Worm (Caenorhabditis elegans) whole organism, young adult: ENCODE results near the gene pgp-3.

Experiments used
- C06A6.2 ChIP-seq: fragments of 200-800 bp; sonication (Bioruptor generic); conservative IDR thresholded peaks from 2 replicates; pipeline ENCODE4 v1.3.6; 2022; ENCODE audit warnings: missing genetic modification characterization, missing compliant biosample characterization
- F57A8.1 ChIP-seq: fragments of 200-800 bp; sonication (Bioruptor generic); optimal IDR thresholded peaks from 2 replicates; lab custom pipeline; 2018; ENCODE audit warnings: mild to moderate bottlenecking, missing genetic modification characterization, moderate library complexity, missing compliant biosample characterization
- aptf-2 ChIP-seq: fragments of 200-800 bp; sonication (Bioruptor generic); conservative IDR thresholded peaks from 2 replicates; pipeline ENCODE4 v1.3.6; 2022; ENCODE audit warnings: missing genetic modification reagents, missing genetic modification characterization, missing compliant biosample characterization
- attf-5 ChIP-seq: fragments of 200-800 bp; sonication (Bioruptor generic); optimal IDR thresholded peaks from 2 replicates; lab custom pipeline; 2018; ENCODE audit warnings: mild to moderate bottlenecking, missing genetic modification characterization, missing compliant biosample characterization
- ceh-91 ChIP-seq: fragments of 200-800 bp; sonication (Bioruptor generic); IDR thresholded peaks from 2 replicates; pipeline ENCODE4 v1.3.6; 2022; ENCODE audit warnings: missing genetic modification reagents, missing genetic modification characterization, missing compliant biosample characterization
- dpff-1 ChIP-seq: sonication (generic microtip); optimal IDR thresholded peaks from 2 replicates; lab custom pipeline; 2017; ENCODE audit warnings: mild to moderate bottlenecking, missing genetic modification characterization, missing compliant biosample characterization
- hlh-12 ChIP-seq: sonication (generic microtip); optimal IDR thresholded peaks from 2 replicates; lab custom pipeline; 2016; ENCODE audit warnings: missing genetic modification characterization, missing compliant biosample characterization
- madf-10 ChIP-seq: sonication (generic microtip); optimal IDR thresholded peaks from 2 replicates; lab custom pipeline; 2016; ENCODE audit warnings: mild to moderate bottlenecking, missing genetic modification characterization, missing compliant biosample characterization
- mxl-1 ChIP-seq: sonication (generic microtip); optimal IDR thresholded peaks from 2 replicates; lab custom pipeline; 2016; ENCODE audit warnings: missing genetic modification characterization, missing compliant biosample characterization
- nfya-1 ChIP-seq: sonication (generic microtip); optimal IDR thresholded peaks from 2 replicates; lab custom pipeline; 2017; ENCODE audit warnings: antibody characterized with exemption, missing compliant biosample characterization, missing genetic modification characterization, borderline replicate concordance; ENCODE audit not compliant: insufficient read depth
- nhr-120 ChIP-seq: fragments of 200-800 bp; sonication (Bioruptor generic); IDR thresholded peaks from 2 replicates; pipeline ENCODE4 v1.3.6; 2022; ENCODE audit warnings: missing genetic modification characterization, missing compliant biosample characterization
- pha-4 ChIP-seq: fragments of 150-350 bp; sonication (generic microtip); optimal IDR thresholded peaks from 2 replicates; lab custom pipeline; 2014; ENCODE audit warnings: missing biosample characterization, missing genetic modification reagents, missing genetic modification characterization
- sea-2 ChIP-seq: fragments of 200-800 bp; sonication (Bioruptor generic); IDR thresholded peaks from 2 replicates; pipeline ENCODE4 v1.3.6; 2022; ENCODE audit warnings: missing genetic modification characterization, missing compliant biosample characterization
- ztf-26 ChIP-seq: sonication (generic microtip); optimal IDR thresholded peaks from 2 replicates; lab custom pipeline; 2017; ENCODE audit warnings: missing genetic modification characterization, missing compliant biosample characterization

- TF ChIP-seq dpff-1 (tag; lab: Kevin White, UChicago): no peak
- no peak for TF ChIP-seq pha-4 (tag; lab: Kevin White, UChicago)
- TF ChIP-seq nhr-120 (GFP tag; lab: Robert Waterston, UW): no peak
- no peak for TF ChIP-seq ztf-26 (tag; lab: Kevin White, UChicago)
- TF ChIP-seq nfya-1: no peak
- no peak for TF ChIP-seq ceh-91 (GFP tag; lab: Robert Waterston, UW)
- no peak for TF ChIP-seq madf-10 (tag; lab: Kevin White, UChicago)
- no peak for TF ChIP-seq hlh-12
- no peak for TF ChIP-seq sea-2
- TF ChIP-seq C06A6.2 (GFP tag; lab: Robert Waterston, UW): no peak
- TF ChIP-seq aptf-2 (GFP tag; lab: Robert Waterston, UW): no peak
- no peak for TF ChIP-seq mxl-1
- TF ChIP-seq attf-5 (GFP tag; lab: Kevin White, UChicago): no peak
- TF ChIP-seq F57A8.1 (GFP tag; lab: Kevin White, UChicago): no peak
These were observed 6.5 kb upstream of the pgp-3 start for ce11 chrX:11345471-11345870.
